Fruit fly (Drosophila melanogaster) whole organism, embryonic: ENCODE data around the gene dbf.

Source experiments
- Aef1 ChIP-seq: fragments of 200-800 bp; sonication (Bioruptor generic); IDR thresholded peaks from 3 replicates; pipeline ENCODE4 v1.3.6; 2022; ENCODE audit warnings: missing biosample characterization, missing genetic modification characterization
- B-H1 ChIP-seq: fragments of 200-800 bp; sonication (Bioruptor generic); IDR thresholded peaks from 3 replicates; pipeline ENCODE4 v1.3.6; 2022; ENCODE audit warnings: missing biosample characterization, missing genetic modification characterization
- CG1024 ChIP-seq: fragments of 200-800 bp; sonication (Bioruptor generic); IDR thresholded peaks from 2 replicates; pipeline ENCODE4 v1.3.6; 2022; ENCODE audit warnings: missing biosample characterization, missing genetic modification characterization
- CG10274 ChIP-seq: fragments of 200-800 bp; sonication (Bioruptor generic); optimal IDR thresholded peaks from 3 replicates; lab custom pipeline; 2017; ENCODE audit warnings: missing biosample characterization, mild to moderate bottlenecking, missing genetic modification characterization
- CG11695 ChIP-seq: fragments of 200-800 bp; sonication (Bioruptor generic); IDR thresholded peaks from 3 replicates; pipeline ENCODE4 v1.3.6; 2022; ENCODE audit warnings: missing biosample characterization, missing genetic modification characterization
- CG13287 ChIP-seq: fragments of 200-800 bp; sonication (Bioruptor generic); IDR thresholded peaks from 2 replicates; pipeline ENCODE4 v1.3.6; 2022; ENCODE audit warnings: missing biosample characterization, missing genetic modification characterization; ENCODE audit not compliant: partially characterized antibody
- CG13424 ChIP-seq: fragments of 200-800 bp; sonication (Bioruptor generic); optimal IDR thresholded peaks from 2 replicates; lab custom pipeline; 2019; ENCODE audit warnings: missing biosample characterization, mild to moderate bottlenecking, missing genetic modification characterization, moderate library complexity
- CG1647 ChIP-seq: fragments of 200-800 bp; sonication (Bioruptor generic); optimal IDR thresholded peaks from 3 replicates; lab custom pipeline; 2016; ENCODE audit warnings: missing biosample characterization, missing genetic modification characterization
- CG16779 ChIP-seq: fragments of 200-800 bp; sonication (Bioruptor generic); IDR thresholded peaks from 2 replicates; pipeline ENCODE4 v1.3.6; 2022; ENCODE audit warnings: missing biosample characterization, missing genetic modification characterization
- CG31365 ChIP-seq: fragments of 200-800 bp; sonication (Bioruptor generic); optimal IDR thresholded peaks from 2 replicates; lab custom pipeline; 2018; ENCODE audit warnings: missing biosample characterization, mild to moderate bottlenecking, missing genetic modification characterization
- CG32532 ChIP-seq: fragments of 200-800 bp; sonication (Bioruptor generic); IDR thresholded peaks from 2 replicates; pipeline ENCODE4 v1.3.6; 2022; ENCODE audit warnings: missing biosample characterization, missing genetic modification characterization
- CG3838 ChIP-seq: fragments of 200-800 bp; sonication (Bioruptor generic); optimal IDR thresholded peaks from 3 replicates; lab custom pipeline; 2016; ENCODE audit warnings: missing biosample characterization, missing genetic modification characterization
- CG6765 ChIP-seq: fragments of 200-800 bp; sonication (Bioruptor generic); optimal IDR thresholded peaks from 3 replicates; lab custom pipeline; 2017; ENCODE audit warnings: missing biosample characterization, mild to moderate bottlenecking, missing genetic modification characterization
- CG8089 ChIP-seq: fragments of 200-800 bp; sonication (Bioruptor generic); optimal IDR thresholded peaks from 3 replicates; lab custom pipeline; 2016; ENCODE audit warnings: missing biosample characterization, missing genetic modification characterization
- CG8359 ChIP-seq: fragments of 200-800 bp; sonication (Bioruptor generic); optimal IDR thresholded peaks from 2 replicates; lab custom pipeline; 2017; ENCODE audit warnings: missing biosample characterization, mild to moderate bottlenecking, missing genetic modification characterization, borderline replicate concordance
- CG9215 ChIP-seq: fragments of 200-800 bp; sonication (Bioruptor generic); IDR thresholded peaks from 2 replicates; pipeline ENCODE4 v1.3.6; 2022; ENCODE audit warnings: missing biosample characterization, missing genetic modification characterization
- CG9609 ChIP-seq: fragments of 200-800 bp; sonication (Bioruptor generic); optimal IDR thresholded peaks from 3 replicates; lab custom pipeline; 2016; ENCODE audit warnings: missing biosample characterization, missing genetic modification characterization
- CHES-1-like ChIP-seq: fragments of 200-800 bp; sonication (Bioruptor generic); optimal IDR thresholded peaks from 2 replicates; lab custom pipeline; 2016; ENCODE audit warnings: missing biosample characterization, missing genetic modification characterization
- Dek ChIP-seq: fragments of 200-800 bp; sonication (Bioruptor generic); optimal IDR thresholded peaks from 3 replicates; lab custom pipeline; 2019; ENCODE audit warnings: missing biosample characterization, mild to moderate bottlenecking, missing genetic modification characterization, moderate library complexity
- Dip2 ChIP-seq: fragments of 200-800 bp; sonication (Bioruptor generic); IDR thresholded peaks from 2 replicates; pipeline ENCODE4 v1.3.6; 2022; ENCODE audit warnings: missing biosample characterization, missing genetic modification characterization
- Hey ChIP-seq: fragments of 200-800 bp; sonication (Bioruptor generic); optimal IDR thresholded peaks from 3 replicates; lab custom pipeline; 2018; ENCODE audit warnings: missing biosample characterization, mild to moderate bottlenecking, missing genetic modification characterization
- HmgD ChIP-seq: fragments of 200-800 bp; sonication (Bioruptor generic); optimal IDR thresholded peaks from 3 replicates; lab custom pipeline; 2016; ENCODE audit warnings: missing biosample characterization, missing genetic modification characterization
- Hmr ChIP-seq: fragments of 200-800 bp; sonication (Bioruptor generic); optimal IDR thresholded peaks from 3 replicates; lab custom pipeline; 2017; ENCODE audit warnings: mild to moderate bottlenecking, missing biosample characterization, missing genetic modification reagents, missing genetic modification characterization
- Hr39 ChIP-seq: fragments of >200 bp; optimal IDR thresholded peaks from 2 replicates; lab custom pipeline; 2017
- Mrtf ChIP-seq: fragments of 200-800 bp; sonication (Bioruptor generic); IDR thresholded peaks from 3 replicates; pipeline ENCODE4 v1.3.6; 2022; ENCODE audit warnings: missing biosample characterization, missing genetic modification characterization
- Opbp ChIP-seq: fragments of 200-800 bp; sonication (Bioruptor generic); IDR thresholded peaks from 3 replicates; pipeline ENCODE4 v1.3.6; 2022; ENCODE audit warnings: missing biosample characterization, missing genetic modification characterization; ENCODE audit not compliant: partially characterized antibody
- Optix ChIP-seq: fragments of 200-800 bp; sonication (Bioruptor generic); IDR thresholded peaks from 3 replicates; pipeline ENCODE4 v1.3.6; 2022; ENCODE audit warnings: missing biosample characterization, missing genetic modification characterization
- PHDP ChIP-seq: fragments of 200-800 bp; sonication (Bioruptor generic); optimal IDR thresholded peaks from 3 replicates; lab custom pipeline; 2018; ENCODE audit warnings: missing biosample characterization, mild to moderate bottlenecking, missing genetic modification characterization, moderate library complexity
- Ptx1 ChIP-seq: fragments of 200-800 bp; sonication (Bioruptor generic); IDR thresholded peaks from 2 replicates; pipeline ENCODE4 v1.3.6; 2022; ENCODE audit warnings: missing biosample characterization, missing genetic modification characterization
- Sry-δ ChIP-seq: fragments of 200-800 bp; sonication (Bioruptor generic); optimal IDR thresholded peaks from 2 replicates; lab custom pipeline; 2016; ENCODE audit warnings: missing biosample characterization, missing genetic modification characterization
- ac ChIP-seq: fragments of 200-800 bp; sonication (Bioruptor generic); optimal IDR thresholded peaks from 3 replicates; lab custom pipeline; 2017; ENCODE audit warnings: missing biosample characterization, mild to moderate bottlenecking, missing genetic modification characterization
- btn ChIP-seq: fragments of 200-800 bp; sonication (Bioruptor generic); optimal IDR thresholded peaks from 2 replicates; lab custom pipeline; 2016; ENCODE audit warnings: missing biosample characterization, missing genetic modification characterization
- croc ChIP-seq: fragments of 200-800 bp; sonication (Bioruptor generic); conservative IDR thresholded peaks from 3 replicates; pipeline ENCODE4 v1.3.6; 2022; ENCODE audit warnings: missing biosample characterization, missing genetic modification characterization
- fd3F ChIP-seq: fragments of 200-800 bp; sonication (Bioruptor generic); optimal IDR thresholded peaks from 2 replicates; lab custom pipeline; 2018; ENCODE audit warnings: missing biosample characterization, mild to moderate bottlenecking, missing genetic modification characterization, moderate library complexity
- gce ChIP-seq: fragments of 200-800 bp; sonication (Bioruptor generic); IDR thresholded peaks from 3 replicates; pipeline ENCODE4 v1.3.6; 2022; ENCODE audit warnings: missing biosample characterization, missing genetic modification characterization
- gsb-n ChIP-seq: fragments of 200-800 bp; sonication (Bioruptor generic); optimal IDR thresholded peaks from 3 replicates; lab custom pipeline; 2018; ENCODE audit warnings: missing biosample characterization, mild to moderate bottlenecking, missing genetic modification characterization
- hb ChIP-seq: fragments of 200-800 bp; sonication (Bioruptor generic); IDR thresholded peaks from 3 replicates; pipeline ENCODE4 v1.3.6; 2022; ENCODE audit warnings: missing biosample characterization, missing genetic modification characterization; ENCODE audit not compliant: partially characterized antibody
- hbn ChIP-seq: fragments of 200-800 bp; sonication (Bioruptor generic); IDR thresholded peaks from 2 replicates; pipeline ENCODE4 v1.3.6; 2022; ENCODE audit warnings: missing biosample characterization, missing genetic modification characterization; ENCODE audit not compliant: partially characterized antibody
- lab ChIP-seq: fragments of 200-800 bp; sonication (Bioruptor generic); optimal IDR thresholded peaks from 3 replicates; lab custom pipeline; 2017; ENCODE audit warnings: missing biosample characterization, missing genetic modification characterization, mild to moderate bottlenecking, moderate library complexity, missing genetic modification reagents
- rib ChIP-seq: fragments of 200-800 bp; sonication (Bioruptor generic); IDR thresholded peaks from 2 replicates; pipeline ENCODE4 v1.3.6; 2022; ENCODE audit warnings: missing biosample characterization, missing genetic modification characterization
- salm ChIP-seq: fragments of 200-800 bp; sonication (Bioruptor generic); optimal IDR thresholded peaks from 2 replicates; lab custom pipeline; 2018; ENCODE audit warnings: missing biosample characterization, mild to moderate bottlenecking, missing genetic modification characterization
- sd ChIP-seq: fragments of 200-800 bp; sonication (Bioruptor generic); optimal IDR thresholded peaks from 3 replicates; lab custom pipeline; 2018; ENCODE audit warnings: missing biosample characterization, mild to moderate bottlenecking, missing genetic modification characterization, moderate library complexity
- sens-2 ChIP-seq: fragments of 200-800 bp; sonication (Bioruptor generic); IDR thresholded peaks from 2 replicates; pipeline ENCODE4 v1.3.6; 2022; ENCODE audit warnings: missing biosample characterization, missing genetic modification characterization
- seq ChIP-seq: fragments of 200-800 bp; sonication (Bioruptor generic); IDR thresholded peaks from 2 replicates; pipeline ENCODE4 v1.3.6; 2022; ENCODE audit warnings: missing biosample characterization, missing genetic modification characterization
- sim ChIP-seq: fragments of 200-800 bp; sonication (Bioruptor generic); IDR thresholded peaks from 2 replicates; pipeline ENCODE4 v1.3.6; 2022; ENCODE audit warnings: missing biosample characterization, missing genetic modification characterization
- sqz ChIP-seq: fragments of 200-800 bp; sonication (Bioruptor generic); optimal IDR thresholded peaks from 3 replicates; lab custom pipeline; 2018; ENCODE audit warnings: missing biosample characterization, mild to moderate bottlenecking, missing genetic modification characterization
- stwl ChIP-seq: fragments of 200-800 bp; sonication (Bioruptor generic); optimal IDR thresholded peaks from 3 replicates; lab custom pipeline; 2018; ENCODE audit warnings: missing biosample characterization, mild to moderate bottlenecking, missing genetic modification characterization, moderate library complexity
- tio ChIP-seq: fragments of 200-800 bp; sonication (Bioruptor generic); optimal IDR thresholded peaks from 2 replicates; lab custom pipeline; 2017; ENCODE audit warnings: missing biosample characterization, missing genetic modification characterization, inconsistent platforms
- wdn ChIP-seq: fragments of 200-800 bp; sonication (Bioruptor generic); IDR thresholded peaks from 2 replicates; pipeline ENCODE4 v1.3.6; 2022; ENCODE audit warnings: missing biosample characterization, missing genetic modification characterization
- zen ChIP-seq: fragments of 200-800 bp; sonication (Bioruptor generic); optimal IDR thresholded peaks from 3 replicates; lab custom pipeline; 2018; ENCODE audit warnings: missing biosample characterization, mild to moderate bottlenecking, missing genetic modification characterization, moderate library complexity

dbf gene

dm6 chr2L:10661490-10662240, 10.3 kb downstream of the dbf start, which contains the start of gene CG31871 (continued):
- peak; percentile 65 for TF ChIP-seq croc (GFP tag; lab: Robert Waterston, UW)
- peak; percentile 29; the same call in 1 of the 3 replicates for TF ChIP-seq Mrtf (GFP tag; lab: Robert Waterston, UW)
- TF ChIP-seq CG1647 (GFP tag; lab: Kevin White, UChicago) = no peak
- TF ChIP-seq CG9609 (GFP tag; lab: Kevin White, UChicago) = no peak
- no peak for TF ChIP-seq CG10274 (GFP tag; lab: Kevin White, UChicago)
- peak; percentile 91 for TF ChIP-seq sd
- no peak for TF ChIP-seq CG16779 (GFP tag; lab: Robert Waterston, UW)
- TF ChIP-seq sqz (GFP tag; lab: Kevin White, UChicago) = peak; percentile 61
- no peak for TF ChIP-seq CG3838 (GFP tag; lab: Kevin White, UChicago)
- no peak for TF ChIP-seq hbn (GFP tag; lab: Robert Waterston, UW)
- TF ChIP-seq CG13287 (GFP tag; lab: Robert Waterston, UW) = no peak
- TF ChIP-seq CG6765 (GFP tag; lab: Kevin White, UChicago) = peak; percentile 14
- peak; percentile 75 for TF ChIP-seq Ptx1 (GFP tag; lab: Robert Waterston, UW)
- peak; percentile 58 for TF ChIP-seq Hmr
- no peak for TF ChIP-seq HmgD (GFP tag; lab: Kevin White, UChicago)
- TF ChIP-seq gsb-n = peak; percentile 79
- no peak for TF ChIP-seq CHES-1-like (GFP tag; lab: Kevin White, UChicago)
- TF ChIP-seq salm (tag; lab: Kevin White, UChicago) = peak; percentile 42
- peak; percentile 80; the same call in 2 of the 3 replicates for TF ChIP-seq CG11695 (GFP tag; lab: Robert Waterston, UW)
- no peak for TF ChIP-seq stwl
- TF ChIP-seq btn (GFP tag; lab: Kevin White, UChicago) = no peak
- TF ChIP-seq B-H1 = peak; percentile 46; the same call in 2 of the 3 replicates
- 0 out of 2 replicates have a peak, but pooled peaks have one; percentile 20 for TF ChIP-seq CG1024 (GFP tag; lab: Robert Waterston, UW)
- TF ChIP-seq zen (tag; lab: Kevin White, UChicago) = peak; percentile 15
- TF ChIP-seq PHDP (tag; lab: Kevin White, UChicago) = peak; percentile 80
- no peak for TF ChIP-seq Hr39
- peak; percentile 38; the same call in 1 of the 2 replicates for TF ChIP-seq seq
- TF ChIP-seq CG13424 (tag; lab: Kevin White, UChicago) = peak; percentile 86
- TF ChIP-seq CG9215 = peak; percentile 53
- TF ChIP-seq wdn (GFP tag; lab: Robert Waterston, UW) = peak; percentile 17; the same call in 1 of the 2 replicates
- TF ChIP-seq rib (GFP tag; lab: Robert Waterston, UW) = no peak
- peak; percentile 69 for TF ChIP-seq CG32532 (GFP tag; lab: Robert Waterston, UW)
- no peak for TF ChIP-seq sens-2 (GFP tag; lab: Robert Waterston, UW)
- no peak for TF ChIP-seq Opbp
- TF ChIP-seq Dip2 = no peak
- no peak for TF ChIP-seq hb (GFP tag; lab: Robert Waterston, UW)
- peak; percentile 67 for TF ChIP-seq lab
- TF ChIP-seq CG31365 = no peak
- TF ChIP-seq Sry-δ = no peak
- peak; percentile 39 for TF ChIP-seq tio (GFP tag; lab: Kevin White, UChicago)
- TF ChIP-seq CG8359 (GFP tag; lab: Kevin White, UChicago) = peak; percentile 2
- no peak for TF ChIP-seq CG8089 (GFP tag; lab: Kevin White, UChicago)
- no peak for TF ChIP-seq Hey (tag; lab: Kevin White, UChicago)
- TF ChIP-seq sim (GFP tag; lab: Robert Waterston, UW) = no peak
- TF ChIP-seq gce = no peak
- peak; percentile 61 for TF ChIP-seq fd3F
- TF ChIP-seq ac = no peak
- TF ChIP-seq Aef1 (GFP tag; lab: Robert Waterston, UW) = peak; percentile 44; the same call in 1 of the 3 replicates
- TF ChIP-seq Optix (GFP tag; lab: Robert Waterston, UW) = no peak
- peak; percentile 62 for TF ChIP-seq Dek (tag; lab: Kevin White, UChicago)
